Fruit fly (Drosophila melanogaster): ENCODE data around the gene Brf.

Brf gene

dm6 chr3R:17386168-17386819 lies 4.8 kb downstream of the Brf start (continued):
- peak; percentile 30 for TF ChIP-seq Abd-B (GFP tag; optimal IDR thresholded peaks at IDR 0.05)
- peak; percentile 80 for TF ChIP-seq esg (GFP tag; conservative IDR thresholded peaks at IDR 0.05)
- TF ChIP-seq CG10366 (GFP tag; IDR thresholded peaks at IDR 0.05) = peak; percentile 82
- no peak for TF ChIP-seq usp (GFP tag; optimal IDR thresholded peaks at IDR 0.05)
- no peak for TF ChIP-seq CG15514 (GFP tag; optimal IDR thresholded peaks at IDR 0.05)
- no peak for TF ChIP-seq yki (optimal IDR thresholded peaks at IDR 0.05)
- peak; percentile 66 for TF ChIP-seq Awh (GFP tag; IDR thresholded peaks at IDR 0.05)
- peak; percentile 59 for TF ChIP-seq chn (GFP tag; optimal IDR thresholded peaks at IDR 0.05)
- peak; percentile 41 for TF ChIP-seq CG12155 (GFP tag; optimal IDR thresholded peaks at IDR 0.05)
- peak; percentile 49 for TF ChIP-seq Six4 (GFP tag; optimal IDR thresholded peaks at IDR 0.05)
- peak; percentile 49 for TF ChIP-seq CG9932 (GFP tag; IDR thresholded peaks at IDR 0.05)
- TF ChIP-seq peb (GFP tag; IDR thresholded peaks at IDR 0.05) = peak; percentile 44; the same call in 1 of the 2 replicates
- TF ChIP-seq CG6689 (GFP tag; IDR thresholded peaks at IDR 0.05) = peak; percentile 74
- peak; percentile 92 for TF ChIP-seq row (GFP tag; IDR thresholded peaks at IDR 0.05)
- TF ChIP-seq stwl (tag; optimal IDR thresholded peaks at IDR 0.05) = no peak
- TF ChIP-seq CG4404 (GFP tag; IDR thresholded peaks at IDR 0.05) = peak; percentile 49; the same call in 1 of the 2 replicates
- no peak for TF ChIP-seq zf30C (GFP tag; optimal IDR thresholded peaks at IDR 0.05)
- TF ChIP-seq unpg (GFP tag; optimal IDR thresholded peaks at IDR 0.05) = peak; percentile 82
- TF ChIP-seq Aef1 (GFP tag; IDR thresholded peaks at IDR 0.05) = peak; percentile 57; the same call in 2 of the 3 replicates
- no peak for TF ChIP-seq al (GFP tag; IDR thresholded peaks at IDR 0.05)
- no peak for TF ChIP-seq insv (GFP tag; optimal IDR thresholded peaks at IDR 0.05)
- TF ChIP-seq CG4730 (GFP tag; IDR thresholded peaks at IDR 0.05) = peak; percentile 35; the same call in 1 of the 2 replicates
- peak; percentile 74 for TF ChIP-seq CG12769 (tag; optimal IDR thresholded peaks at IDR 0.05)
- TF ChIP-seq eve (GFP tag; optimal IDR thresholded peaks at IDR 0.05) = peak in 1 of 2 experiments; percentile 57
- peak; percentile 68 for TF ChIP-seq ems (GFP tag; optimal IDR thresholded peaks at IDR 0.05)
- TF ChIP-seq pho (GFP tag; optimal IDR thresholded peaks at IDR 0.05) = no peak
- no peak for TF ChIP-seq crc (GFP tag; optimal IDR thresholded peaks at IDR 0.05)
- no peak for TF ChIP-seq bbx (GFP tag; IDR thresholded peaks at IDR 0.05; ENCODE audit: partially characterized antibody)
- no peak for TF ChIP-seq hbn (GFP tag; IDR thresholded peaks at IDR 0.05; ENCODE audit: partially characterized antibody)
- TF ChIP-seq Spps (tag; optimal IDR thresholded peaks at IDR 0.05) = peak; percentile 42
- no peak for TF ChIP-seq zen2 (GFP tag; IDR thresholded peaks at IDR 0.05; ENCODE audit: partially characterized antibody)
- peak; percentile 65 for TF ChIP-seq Ssrp (tag; optimal IDR thresholded peaks at IDR 0.05)
- TF ChIP-seq bsh (GFP tag; optimal IDR thresholded peaks at IDR 0.05) = peak; percentile 60 to 84
- peak; percentile 29 for TF ChIP-seq CG12104 (GFP tag; optimal IDR thresholded peaks at IDR 0.05)
- peak; percentile 69 for TF ChIP-seq CG17829 (tag; optimal IDR thresholded peaks at IDR 0.05)
- TF ChIP-seq Drgx (GFP tag; IDR thresholded peaks at IDR 0.05) = peak; percentile 87
- no peak for TF ChIP-seq mld (GFP tag; IDR thresholded peaks at IDR 0.05; ENCODE audit: partially characterized antibody)
- peak; percentile 61 for TF ChIP-seq salm (tag; optimal IDR thresholded peaks at IDR 0.05)
- TF ChIP-seq vvl (GFP tag; IDR thresholded peaks at IDR 0.05) = peak; percentile 87
- peak; percentile 47; the same call in 1 of the 2 replicates for TF ChIP-seq CG43689 (GFP tag; IDR thresholded peaks at IDR 0.05)
- peak; percentile 39 for TF ChIP-seq E2f2 (GFP tag; IDR thresholded peaks at IDR 0.05)
- no peak for TF ChIP-seq bowl (GFP tag; IDR thresholded peaks at IDR 0.05)
- peak; percentile 11 for TF ChIP-seq kni (GFP tag; optimal IDR thresholded peaks at IDR 0.05)
- no peak for TF ChIP-seq pzg (GFP tag; optimal IDR thresholded peaks at IDR 0.05)
- TF ChIP-seq tio (GFP tag; optimal IDR thresholded peaks at IDR 0.05) = peak; percentile 1
- TF ChIP-seq CG9437 (GFP tag; optimal IDR thresholded peaks at IDR 0.05) = peak; percentile 40
- no peak for TF ChIP-seq toy (GFP tag; IDR thresholded peaks at IDR 0.05)
- TF ChIP-seq CG12299 (tag; optimal IDR thresholded peaks at IDR 0.05) = no peak
- no peak for TF ChIP-seq Hand (GFP tag; optimal IDR thresholded peaks at IDR 0.05)
- peak; percentile 64 for TF ChIP-seq ind (GFP tag; optimal IDR thresholded peaks at IDR 0.05)
